Worm (Caenorhabditis elegans) whole organism, young adult: ENCODE data around the gene nipi-4.

Experiments
- B0261.1 ChIP-seq: sonication (generic microtip); optimal IDR thresholded peaks from 2 replicates; lab custom pipeline; 2016; ENCODE audit warnings: mild to moderate bottlenecking, missing genetic modification characterization, moderate library complexity, missing compliant biosample characterization
- B0336.3 ChIP-seq: fragments of 200-800 bp; sonication (Bioruptor generic); IDR thresholded peaks from 2 replicates; pipeline ENCODE4 v1.3.6; 2022; ENCODE audit warnings: missing genetic modification characterization, missing compliant biosample characterization
- D2030.7 ChIP-seq: fragments of 200-800 bp; sonication (Bioruptor generic); IDR thresholded peaks from 2 replicates; pipeline ENCODE4 v1.3.6; 2022; ENCODE audit warnings: missing genetic modification reagents, missing genetic modification characterization, missing compliant biosample characterization
- F37B4.10 ChIP-seq: fragments of 200-800 bp; sonication (Bioruptor generic); IDR thresholded peaks from 2 replicates; pipeline ENCODE4 v1.3.6; 2022; ENCODE audit warnings: missing genetic modification characterization, missing compliant biosample characterization
- F39B2.1 ChIP-seq: fragments of 200-800 bp; sonication (Bioruptor generic); IDR thresholded peaks from 2 replicates; pipeline ENCODE4 v1.3.6; 2022; ENCODE audit warnings: missing genetic modification reagents, missing genetic modification characterization, missing compliant biosample characterization
- F52B5.7 ChIP-seq: sonication (generic microtip); optimal IDR thresholded peaks from 2 replicates; lab custom pipeline; 2016; ENCODE audit warnings: mild to moderate bottlenecking, missing genetic modification characterization, missing compliant biosample characterization
- F57A8.1 ChIP-seq: fragments of 200-800 bp; sonication (Bioruptor generic); optimal IDR thresholded peaks from 2 replicates; lab custom pipeline; 2018; ENCODE audit warnings: mild to moderate bottlenecking, missing genetic modification characterization, moderate library complexity, missing compliant biosample characterization
- T07F8.4 ChIP-seq: sonication (generic microtip); optimal IDR thresholded peaks from 2 replicates; lab custom pipeline; 2016; ENCODE audit warnings: mild to moderate bottlenecking, missing genetic modification characterization, moderate library complexity, missing compliant biosample characterization
- T26A5.8 ChIP-seq: sonication (generic microtip); optimal IDR thresholded peaks from 2 replicates; lab custom pipeline; 2016; ENCODE audit warnings: missing genetic modification characterization, missing compliant biosample characterization
- Y56A3A.18 ChIP-seq: fragments of 200-800 bp; sonication (Bioruptor generic); IDR thresholded peaks from 2 replicates; pipeline ENCODE4 v1.3.6; 2022; ENCODE audit warnings: missing genetic modification reagents, missing genetic modification characterization, missing compliant biosample characterization
- Y79H2A.3 ChIP-seq: fragments of 200-800 bp; sonication (Bioruptor generic); conservative IDR thresholded peaks from 2 replicates; pipeline ENCODE4 v1.3.6; 2022; ENCODE audit warnings: missing genetic modification reagents, missing genetic modification characterization, missing compliant biosample characterization
- Y95B8A.8 ChIP-seq: fragments of 200-800 bp; sonication (Bioruptor generic); IDR thresholded peaks from 2 replicates; pipeline ENCODE4 v1.3.6; 2022; ENCODE audit warnings: missing genetic modification reagents, missing genetic modification characterization, missing compliant biosample characterization
- aptf-3 ChIP-seq: fragments of 200-800 bp; sonication (Bioruptor generic); IDR thresholded peaks from 2 replicates; pipeline ENCODE4 v1.3.6; 2022; ENCODE audit warnings: missing genetic modification characterization, missing compliant biosample characterization
- atf-7 ChIP-seq: sonication (generic microtip); optimal IDR thresholded peaks from 2 replicates; lab custom pipeline; 2017; ENCODE audit warnings: mild to moderate bottlenecking, missing genetic modification characterization, missing compliant biosample characterization
- cebp-2 ChIP-seq: fragments of 200-800 bp; sonication (Bioruptor generic); IDR thresholded peaks from 2 replicates; pipeline ENCODE4 v1.3.6; 2022; ENCODE audit warnings: missing genetic modification characterization, missing compliant biosample characterization
- ceh-100 ChIP-seq: fragments of 200-800 bp; sonication (Bioruptor generic); IDR thresholded peaks from 2 replicates; pipeline ENCODE4 v1.3.6; 2022; ENCODE audit warnings: missing genetic modification reagents, missing genetic modification characterization, missing compliant biosample characterization
- dox-1 ChIP-seq: fragments of 200-800 bp; sonication (Bioruptor generic); IDR thresholded peaks from 2 replicates; pipeline ENCODE4 v1.3.6; 2022; ENCODE audit warnings: missing genetic modification reagents, missing genetic modification characterization, missing compliant biosample characterization
- egl-44 ChIP-seq: fragments of 200-800 bp; sonication (Bioruptor generic); IDR thresholded peaks from 2 replicates; pipeline ENCODE4 v1.3.6; 2022; ENCODE audit warnings: missing genetic modification reagents, missing genetic modification characterization, missing compliant biosample characterization
- him-1 ChIP-seq: sonication (generic microtip); optimal IDR thresholded peaks from 2 replicates; lab custom pipeline; 2016; ENCODE audit warnings: missing genotype, missing genetic modification reagents, missing genetic modification characterization, missing compliant biosample characterization
- hmg-1.2 ChIP-seq: fragments of 200-800 bp; sonication (Bioruptor generic); IDR thresholded peaks from 2 replicates; pipeline ENCODE4 v1.3.6; 2022; ENCODE audit warnings: missing genetic modification reagents, missing genetic modification characterization, missing compliant biosample characterization
- lin-54 ChIP-seq: fragments of 200-800 bp; sonication (Bioruptor generic); optimal IDR thresholded peaks from 2 replicates; lab custom pipeline; 2018; ENCODE audit warnings: mild to moderate bottlenecking, missing genetic modification characterization, missing compliant biosample characterization
- lsl-1 ChIP-seq: fragments of 200-800 bp; sonication (Bioruptor generic); optimal IDR thresholded peaks from 2 replicates; lab custom pipeline; 2018; ENCODE audit warnings: mild to moderate bottlenecking, missing genetic modification characterization, moderate library complexity, missing compliant biosample characterization
- madf-10 ChIP-seq: sonication (generic microtip); optimal IDR thresholded peaks from 2 replicates; lab custom pipeline; 2016; ENCODE audit warnings: mild to moderate bottlenecking, missing genetic modification characterization, missing compliant biosample characterization
- nfya-1 ChIP-seq: sonication (generic microtip); optimal IDR thresholded peaks from 2 replicates; lab custom pipeline; 2017; ENCODE audit warnings: antibody characterized with exemption, missing compliant biosample characterization, missing genetic modification characterization, borderline replicate concordance; ENCODE audit not compliant: insufficient read depth
- nhr-120 ChIP-seq: fragments of 200-800 bp; sonication (Bioruptor generic); IDR thresholded peaks from 2 replicates; pipeline ENCODE4 v1.3.6; 2022; ENCODE audit warnings: missing genetic modification characterization, missing compliant biosample characterization
- nhr-27 ChIP-seq: fragments of 200-800 bp; sonication (Bioruptor generic); optimal IDR thresholded peaks from 2 replicates; lab custom pipeline; 2018; ENCODE audit warnings: mild to moderate bottlenecking, missing genetic modification characterization, moderate library complexity, missing compliant biosample characterization
- pbrm-1 ChIP-seq: fragments of 200-800 bp; sonication (Bioruptor generic); IDR thresholded peaks from 2 replicates; pipeline ENCODE4 v1.3.6; 2022; ENCODE audit warnings: missing genetic modification reagents, missing genetic modification characterization, missing compliant biosample characterization
- rpc-1 ChIP-seq, 2 experiments: fragments of 150-350 bp in 1 of 2; sonication (generic microtip) in 1 of 2; optimal IDR thresholded peaks; 2 replicates each; lab custom pipeline; 2014 to 2018; ENCODE audit warnings: missing biosample characterization in 1 of 2, missing genetic modification characterization in 1 of 2, missing genetic modification reagents in 1 of 2, missing genotype in 1 of 2
- sdz-38 ChIP-seq: sonication (generic microtip); optimal IDR thresholded peaks from 2 replicates; lab custom pipeline; 2016; ENCODE audit warnings: missing genotype, missing genetic modification characterization, missing compliant biosample characterization
- snpc-1.1 ChIP-seq: sonication (generic microtip); optimal IDR thresholded peaks from 2 replicates; lab custom pipeline; 2017; ENCODE audit warnings: missing genetic modification characterization, mild to moderate bottlenecking, missing compliant biosample characterization, antibody characterized with exemption, moderate library complexity, missing genotype, missing genetic modification reagents; ENCODE audit not compliant: insufficient read depth
- snpc-1.3 ChIP-seq: sonication (generic microtip); optimal IDR thresholded peaks from 2 replicates; lab custom pipeline; 2017; ENCODE audit warnings: missing genetic modification characterization, mild to moderate bottlenecking, missing compliant biosample characterization, antibody characterized with exemption, moderate library complexity, missing genotype, missing genetic modification reagents; ENCODE audit not compliant: insufficient read depth
- snpc-3.4 ChIP-seq: sonication (generic microtip); optimal IDR thresholded peaks from 2 replicates; lab custom pipeline; 2017; ENCODE audit warnings: missing genetic modification characterization, mild to moderate bottlenecking, missing compliant biosample characterization, antibody characterized with exemption, moderate library complexity, missing genotype, missing genetic modification reagents
- somi-1 ChIP-seq: fragments of 200-800 bp; sonication (Bioruptor generic); optimal IDR thresholded peaks from 2 replicates; lab custom pipeline; 2018; ENCODE audit warnings: mild to moderate bottlenecking, missing genetic modification characterization, missing compliant biosample characterization
- sptf-2 ChIP-seq: fragments of 200-800 bp; sonication (Bioruptor generic); optimal IDR thresholded peaks from 2 replicates; lab custom pipeline; 2018; ENCODE audit warnings: mild to moderate bottlenecking, missing genetic modification characterization, missing compliant biosample characterization
- tbx-9 ChIP-seq: sonication (generic microtip); optimal IDR thresholded peaks from 2 replicates; lab custom pipeline; 2016; ENCODE audit warnings: borderline replicate concordance, missing genetic modification characterization, inconsistent platforms, missing compliant biosample characterization
- zfh-2 ChIP-seq: fragments of 200-800 bp; sonication (Bioruptor generic); conservative IDR thresholded peaks from 2 replicates; pipeline ENCODE4 v1.3.6; 2022; ENCODE audit warnings: missing genetic modification reagents, missing genetic modification characterization, missing compliant biosample characterization
- ztf-28 ChIP-seq: fragments of 200-800 bp; sonication (Bioruptor generic); IDR thresholded peaks from 2 replicates; pipeline ENCODE4 v1.3.6; 2022; ENCODE audit warnings: missing genetic modification reagents, missing genetic modification characterization, missing compliant biosample characterization
- ztf-3 ChIP-seq: fragments of 200-800 bp; sonication (Bioruptor generic); optimal IDR thresholded peaks from 2 replicates; lab custom pipeline; 2018; ENCODE audit warnings: mild to moderate bottlenecking, missing genetic modification characterization, missing compliant biosample characterization

nipi-4 gene

DNA sequence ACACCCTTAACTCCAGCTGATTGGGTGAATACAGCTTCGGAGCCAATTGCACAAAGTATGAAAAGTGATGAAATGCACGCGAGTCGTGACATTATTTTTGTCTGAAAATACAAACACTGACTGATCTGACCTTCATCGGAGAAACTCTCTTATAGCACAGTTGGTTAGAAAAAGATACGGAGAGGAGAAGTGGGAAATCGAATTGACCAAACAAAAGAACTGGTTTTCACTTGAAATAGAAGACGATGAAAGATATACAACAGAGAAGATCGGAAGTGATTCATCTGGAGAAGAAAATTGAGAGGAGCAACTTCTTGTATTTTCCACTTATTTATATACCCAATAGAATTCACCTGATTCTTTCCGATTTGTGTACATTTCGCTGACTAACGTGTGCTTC, 32.8 kb downstream of the nipi-4 start, which contains the start of gene ttr-33:
Gene ttr-33, minus strand, starts transcription at position 101 of the 400 bp plus-strand sequence.
- TF ChIP-seq cebp-2: no peak
- no peak for TF ChIP-seq lsl-1 (GFP tag; lab: Kevin White, UChicago)
- TF ChIP-seq aptf-3 (GFP tag; lab: Robert Waterston, UW): no peak
- TF ChIP-seq Y79H2A.3 (GFP tag; lab: Robert Waterston, UW): no peak
- no peak for TF ChIP-seq tbx-9 (tag; lab: Kevin White, UChicago)
- TF ChIP-seq T26A5.8 (tag; lab: Kevin White, UChicago): no peak
- TF ChIP-seq B0336.3 (GFP tag; lab: Robert Waterston, UW): no peak
- TF ChIP-seq atf-7 (tag; lab: Kevin White, UChicago): no peak
- no peak for TF ChIP-seq F52B5.7 (tag; lab: Kevin White, UChicago)
- TF ChIP-seq B0261.1 (tag; lab: Kevin White, UChicago): no peak
- no peak for TF ChIP-seq egl-44
- no peak for TF ChIP-seq rpc-1 (optimal IDR thresholded peaks at IDR 0.05; lab: Kevin White, UChicago)
- no peak for TF ChIP-seq rpc-1 (tag; optimal IDR thresholded peaks at IDR 0.05; lab: Kevin White, UChicago)

DNA sequence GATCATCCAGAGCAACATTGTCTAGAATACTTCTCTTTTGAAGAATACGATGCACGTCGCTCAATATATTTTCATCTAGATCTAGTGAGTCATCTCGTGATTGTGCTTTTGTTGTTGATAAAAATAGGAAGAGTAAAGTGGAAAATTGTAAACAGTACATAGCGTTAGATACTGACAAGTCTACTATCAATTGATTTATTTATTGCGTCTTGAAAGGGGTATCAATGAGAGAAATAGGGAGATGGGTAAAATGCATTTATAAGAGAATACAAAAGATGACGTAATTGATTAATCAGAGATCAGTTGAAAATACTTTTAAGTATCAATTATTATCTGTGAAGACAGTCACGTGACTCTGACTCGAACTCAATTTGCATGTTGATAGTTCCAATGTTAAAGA, 33.7 kb downstream of the nipi-4 start, which contains the start of gene txt-5:
Gene txt-5, minus strand, starts transcription at position 224 of the 400 bp plus-strand sequence.
- TF ChIP-seq him-1: no peak
- TF ChIP-seq nfya-1 (tag; lab: Kevin White, UChicago): no peak
- TF ChIP-seq pbrm-1 (GFP tag; lab: Robert Waterston, UW): no peak
- TF ChIP-seq somi-1: no peak
- TF ChIP-seq T07F8.4 (tag; lab: Kevin White, UChicago): no peak
- TF ChIP-seq ceh-100: no peak
- no peak for TF ChIP-seq nhr-120 (GFP tag; lab: Robert Waterston, UW)
- TF ChIP-seq snpc-1.3 (tag; lab: Kevin White, UChicago): no peak

DNA sequence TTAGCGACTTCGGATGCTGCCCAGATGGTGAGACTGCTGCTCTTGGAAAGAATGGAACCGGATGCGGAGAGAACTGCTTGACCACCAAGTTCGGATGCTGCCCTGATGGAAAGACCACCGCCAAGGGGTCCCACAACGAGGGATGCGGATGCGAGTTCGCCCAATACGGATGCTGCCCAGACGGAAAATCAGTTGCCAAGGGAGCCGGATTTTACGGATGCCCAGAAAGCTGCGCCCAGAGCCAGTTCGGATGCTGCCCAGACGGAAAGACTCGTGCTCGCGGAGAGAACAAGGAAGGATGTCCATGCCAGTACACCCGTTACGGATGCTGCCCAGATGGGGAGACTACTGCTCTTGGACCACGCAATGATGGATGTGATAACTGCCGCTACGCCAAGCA, 39.7 kb downstream of the nipi-4 start:
- TF ChIP-seq F37B4.10 (GFP tag; lab: Robert Waterston, UW) (0 out of 2 replicates have a peak, but pooled peaks have one; percentile 29), ztf-28 (GFP tag; lab: Robert Waterston, UW) (0 out of 2 replicates have a peak, but pooled peaks have one; percentile 19), dox-1 (GFP tag; lab: Robert Waterston, UW) (0 out of 2 replicates have a peak, but pooled peaks have one; percentile 24), ztf-3 (no peak), lsl-1 (GFP tag; lab: Kevin White, UChicago) (no peak), zfh-2 (GFP tag; lab: Robert Waterston, UW) (peak; percentile 84)
- TF ChIP-seq, all 124 proteins: peak for 4

DNA sequence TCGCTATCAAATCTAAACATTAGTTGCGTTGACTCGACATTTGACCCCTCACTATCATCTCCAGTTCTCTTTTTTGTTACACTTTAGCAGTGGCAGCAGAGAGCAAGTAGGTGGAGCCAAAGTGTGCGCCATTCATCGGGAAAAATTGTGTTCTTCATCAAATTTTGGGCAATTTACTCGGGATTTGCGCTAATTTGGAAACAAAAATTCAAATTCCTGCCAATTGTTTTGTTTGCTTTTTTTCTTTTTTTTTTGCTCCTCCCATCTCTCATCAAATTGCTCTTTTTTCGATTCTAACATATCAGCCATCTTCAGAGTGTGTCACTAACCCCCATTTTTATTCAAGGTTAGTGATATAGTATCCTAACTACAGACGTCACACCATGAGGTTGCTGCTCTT, 43.7 kb downstream of the nipi-4 start, which contains the start of gene mig-6:
Gene mig-6, plus strand, starts transcription at position 301 of the 400 bp plus-strand sequence.
- TF ChIP-seq sdz-38 (tag; lab: Kevin White, UChicago) (no peak), cebp-2 (no peak), snpc-1.1 (tag; lab: Kevin White, UChicago) (no peak), nhr-27 (no peak), Y95B8A.8 (GFP tag; lab: Robert Waterston, UW) (no peak), lin-54 (GFP tag; lab: Kevin White, UChicago) (no peak), F57A8.1 (GFP tag; lab: Kevin White, UChicago) (no peak)

DNA sequence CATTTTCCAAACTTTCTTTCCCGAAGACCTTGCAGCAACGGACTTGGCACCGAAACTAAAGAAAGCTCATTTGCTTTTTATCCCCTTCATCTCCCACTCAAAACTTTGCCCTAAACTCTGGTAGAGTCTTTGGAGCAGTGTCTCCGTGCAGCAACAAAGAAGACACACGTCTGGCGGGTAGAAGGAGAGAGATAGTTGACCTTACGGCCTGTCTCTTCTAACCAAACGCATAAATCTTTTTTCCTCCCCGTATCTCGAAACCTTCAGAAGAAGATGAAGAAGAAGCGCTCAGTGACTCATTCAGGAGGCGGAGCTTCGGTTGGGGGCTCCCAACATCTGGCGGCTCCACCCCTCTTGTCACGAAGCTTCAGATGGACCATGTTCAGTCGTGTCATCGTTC, 44.2 kb downstream of the nipi-4 start:
- no peak for TF ChIP-seq snpc-3.4
- no peak for TF ChIP-seq F39B2.1
- TF ChIP-seq Y56A3A.18 (GFP tag; lab: Robert Waterston, UW): no peak
- TF ChIP-seq madf-10 (tag; lab: Kevin White, UChicago): no peak
- no peak for TF ChIP-seq ztf-3
- no peak for TF ChIP-seq hmg-1.2
- TF ChIP-seq Y79H2A.3 (GFP tag; lab: Robert Waterston, UW): no peak
- TF ChIP-seq D2030.7 (GFP tag; lab: Robert Waterston, UW): no peak
- no peak for TF ChIP-seq sptf-2 (GFP tag; lab: Kevin White, UChicago)
